Fruit fly (Drosophila melanogaster): ENCODE measurements around the gene RhoL.

The RhoL gene

DNA sequence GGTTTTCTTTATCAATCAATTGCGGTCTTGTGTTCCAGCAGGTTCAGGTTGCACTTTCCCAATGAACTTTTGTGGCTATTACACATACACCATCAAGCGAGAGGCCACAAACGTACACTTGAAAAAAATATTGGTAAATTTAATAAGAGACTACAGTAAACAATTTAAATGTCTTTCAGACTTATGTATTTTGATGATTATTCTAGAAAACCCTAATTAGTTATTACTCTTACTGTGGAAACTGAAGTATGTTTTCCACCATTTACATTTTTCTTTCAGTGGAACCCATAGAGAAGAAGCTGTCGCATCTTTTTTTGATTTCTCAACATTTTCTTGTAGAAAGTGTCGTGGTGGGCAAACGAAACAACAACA is 31.7 kb upstream of the RhoL start (continued):
- TF ChIP-seq Meics (GFP tag; optimal IDR thresholded peaks at IDR 0.05) (peak; percentile 86), Blimp-1 (GFP tag; optimal IDR thresholded peaks at IDR 0.05) (peak; percentile 96), CG6272 (GFP tag; IDR thresholded peaks at IDR 0.05) (peak; percentile 78), toy (GFP tag; IDR thresholded peaks at IDR 0.05) (peak; percentile 75), CG8281 (tag; optimal IDR thresholded peaks at IDR 0.05) (peak; percentile 70), pfk (GFP tag; optimal IDR thresholded peaks at IDR 0.05) (no peak), ac (GFP tag; optimal IDR thresholded peaks at IDR 0.05) (peak; percentile 2), CG8924 (tag; optimal IDR thresholded peaks at IDR 0.05) (peak; percentile 96), Dll (GFP tag; IDR thresholded peaks at IDR 0.05; ENCODE audit: partially characterized antibody) (no peak), D19A (tag; optimal IDR thresholded peaks at IDR 0.05) (peak; percentile 91), Lpt (GFP tag; optimal IDR thresholded peaks at IDR 0.05) (no peak), CG9609 (GFP tag; optimal IDR thresholded peaks at IDR 0.05) (peak; percentile 90), jing (GFP tag; optimal IDR thresholded peaks at IDR 0.05) (peak; percentile 86), CG17568 (GFP tag; optimal IDR thresholded peaks at IDR 0.05) (peak; percentile 86), ash1 (GFP tag; optimal IDR thresholded peaks at IDR 0.05) (no peak), CG16863 (GFP tag; optimal IDR thresholded peaks at IDR 0.05) (peak; percentile 94), Mrtf (GFP tag; IDR thresholded peaks at IDR 0.05) (peak; percentile 84; the same call in 1 of the 3 replicates), CG5180 (GFP tag; optimal IDR thresholded peaks at IDR 0.05) (no peak), fu2 (GFP tag; optimal IDR thresholded peaks at IDR 0.05) (peak; percentile 79), peb (GFP tag; IDR thresholded peaks at IDR 0.05) (peak; percentile 82), CG8478 (optimal IDR thresholded peaks at IDR 0.05) (no peak), Sox100B (GFP tag; optimal IDR thresholded peaks at IDR 0.05) (peak; percentile 94), crp (GFP tag; optimal IDR thresholded peaks at IDR 0.05) (peak in 1 of 2 experiments; percentile 46), CG8089 (GFP tag; optimal IDR thresholded peaks at IDR 0.05) (peak; percentile 88), CG4707 (GFP tag; optimal IDR thresholded peaks at IDR 0.05) (peak; percentile 85), CG30403 (GFP tag; optimal IDR thresholded peaks at IDR 0.05) (peak; percentile 95), fd3F (GFP tag; optimal IDR thresholded peaks at IDR 0.05) (peak; percentile 83), al (GFP tag; IDR thresholded peaks at IDR 0.05) (peak; percentile 84), CG12236 (GFP tag; optimal IDR thresholded peaks at IDR 0.05) (peak; percentile 76), pum (GFP tag; optimal IDR thresholded peaks at IDR 0.05) (peak; percentile 94), Lhr (GFP tag; optimal IDR thresholded peaks at IDR 0.05) (peak; percentile 89), CG31224 (GFP tag; IDR thresholded peaks at IDR 0.05) (peak; percentile 74), CG2129 (GFP tag; IDR thresholded peaks at IDR 0.05; ENCODE audit: partially characterized antibody) (no peak), Tbp (GFP tag; optimal IDR thresholded peaks at IDR 0.05) (no peak), Kr (GFP tag; optimal IDR thresholded peaks at IDR 0.05) (no peak), fd96Cb (tag; optimal IDR thresholded peaks at IDR 0.05) (peak; percentile 96), ham (GFP tag; IDR thresholded peaks at IDR 0.05) (0 out of 2 replicates have a peak, but pooled peaks have one; percentile 21), CG4404 (GFP tag; IDR thresholded peaks at IDR 0.05) (peak; percentile 42), lbe (GFP tag; optimal IDR thresholded peaks at IDR 0.05) (peak; percentile 35), CHES-1-like (GFP tag; optimal IDR thresholded peaks at IDR 0.05) (peak; percentile 90), Ada2b (GFP tag; IDR thresholded peaks at IDR 0.05) (peak; percentile 92), lab (GFP tag; optimal IDR thresholded peaks at IDR 0.05) (peak; percentile 93), repo (GFP tag; optimal IDR thresholded peaks at IDR 0.05) (peak; percentile 86), CG18262 (tag; optimal IDR thresholded peaks at IDR 0.05) (peak; percentile 95), Fer2 (tag; optimal IDR thresholded peaks at IDR 0.05) (peak; percentile 75), pzg (GFP tag; optimal IDR thresholded peaks at IDR 0.05) (no peak), croc (GFP tag; conservative IDR thresholded peaks at IDR 0.05) (peak; percentile 91), crol (GFP tag; IDR thresholded peaks at IDR 0.05) (peak; percentile 42; the same call in 1 of the 2 replicates), Fer3 (tag; optimal IDR thresholded peaks at IDR 0.05) (peak; percentile 94), ro (GFP tag; IDR thresholded peaks at IDR 0.05) (peak; percentile 61), CG7839 (tag; optimal IDR thresholded peaks at IDR 0.05) (peak; percentile 95)
